Worm (Caenorhabditis elegans) whole organism, L3 larva: ENCODE results near the gene C36A4.10.

Experiments used
- ama-1 ChIP-seq: fragments of 150-350 bp; optimal IDR thresholded peaks from 2 replicates; lab custom pipeline; 2018
- ceh-16 ChIP-seq: sonication (generic microtip); optimal IDR thresholded peaks from 2 replicates; lab custom pipeline; 2017; ENCODE audit warnings: missing biosample characterization, missing genetic modification characterization
- lin-39 ChIP-seq: fragments of 150-350 bp; optimal IDR thresholded peaks from 2 replicates; lab custom pipeline; 2018; ENCODE audit warnings: missing biosample characterization, missing genetic modification reagents, missing genetic modification characterization
- snpc-4 ChIP-seq: fragments of 150-350 bp; optimal IDR thresholded peaks from 2 replicates; lab custom pipeline; 2014; ENCODE audit warnings: missing biosample characterization, missing genetic modification characterization
- unc-62 ChIP-seq: fragments of 150-350 bp; sonication (generic microtip); optimal IDR thresholded peaks from 4 replicates; lab custom pipeline; 2014; ENCODE audit warnings: missing biosample characterization, missing genetic modification reagents, missing genetic modification characterization
- zag-1 ChIP-seq: fragments of 150-350 bp; optimal IDR thresholded peaks from 2 replicates; lab custom pipeline; 2014; ENCODE audit warnings: missing biosample characterization, missing genetic modification characterization

DNA sequence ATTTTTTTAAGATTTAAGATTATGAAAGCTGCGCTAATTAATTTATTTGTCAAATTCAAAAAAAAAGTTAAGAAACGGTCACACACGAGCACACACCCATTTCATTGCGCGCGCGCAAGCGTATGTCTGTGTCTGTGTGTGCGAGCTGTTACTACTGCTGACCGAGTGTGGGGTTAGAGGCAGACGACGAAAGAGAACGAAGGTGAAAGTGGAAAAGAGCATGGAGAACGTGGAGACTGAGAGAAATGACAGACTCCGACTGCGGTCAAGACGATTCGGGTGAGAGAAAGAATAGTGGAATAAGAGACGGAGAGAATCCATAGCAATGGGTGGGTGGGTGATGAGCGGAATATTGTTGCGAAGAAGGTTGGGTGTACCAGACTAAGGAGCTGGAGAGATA lies 11.1 kb downstream of the C36A4.10 start:
- TF ChIP-seq ceh-16 (tag; lab: Kevin White, UChicago) (no peak), unc-62 (GFP tag; lab: Kevin White, UChicago) (no peak), zag-1 (tag; lab: Kevin White, UChicago) (no peak), snpc-4 (peak; percentile 56), ama-1 (lab: Kevin White, UChicago) (no peak), lin-39 (tag; lab: Kevin White, UChicago) (peak; percentile 19)
